Worm (Caenorhabditis elegans) whole organism, L2 larva: Measurements from ENCODE around the gene R10E11.9.

Source experiments
- C34F6.9 ChIP-seq: fragments of 150-350 bp; optimal IDR thresholded peaks from 2 replicates; lab custom pipeline; 2014; ENCODE audit warnings: missing biosample characterization, missing genetic modification characterization
- F13H6.1 ChIP-seq: sonication (generic microtip); optimal IDR thresholded peaks from 2 replicates; lab custom pipeline; 2016; ENCODE audit warnings: missing genetic modification characterization, missing compliant biosample characterization
- R02D3.7 ChIP-seq: fragments of 150-350 bp; optimal IDR thresholded peaks from 2 replicates; lab custom pipeline; 2014; ENCODE audit warnings: missing biosample characterization, missing genetic modification characterization
- ZK546.5 ChIP-seq: sonication (generic microtip); optimal IDR thresholded peaks from 2 replicates; lab custom pipeline; 2017; ENCODE audit warnings: missing biosample characterization, missing genetic modification characterization
- alr-1 ChIP-seq: fragments of 150-350 bp; optimal IDR thresholded peaks from 2 replicates; lab custom pipeline; 2014; ENCODE audit warnings: missing biosample characterization, missing genetic modification characterization
- aly-2 ChIP-seq: fragments of 150-350 bp; optimal IDR thresholded peaks from 2 replicates; lab custom pipeline; 2014; ENCODE audit warnings: missing biosample characterization, missing genetic modification characterization
- ama-1 ChIP-seq: fragments of 150-350 bp; optimal IDR thresholded peaks from 2 replicates; lab custom pipeline; 2018; ENCODE audit warnings: inconsistent platforms
- blmp-1 ChIP-seq: sonication (generic microtip); optimal IDR thresholded peaks from 2 replicates; lab custom pipeline; 2017; ENCODE audit warnings: missing genetic modification characterization, mild to moderate bottlenecking, missing compliant biosample characterization, antibody characterized with exemption, moderate library complexity; ENCODE audit not compliant: insufficient read depth
- ceh-16 ChIP-seq: fragments of 150-350 bp; optimal IDR thresholded peaks from 2 replicates; lab custom pipeline; 2014; ENCODE audit warnings: missing biosample characterization, missing genetic modification characterization
- ceh-82 ChIP-seq: fragments of 150-350 bp; optimal IDR thresholded peaks from 2 replicates; lab custom pipeline; 2014; ENCODE audit warnings: missing biosample characterization, missing genetic modification characterization
- crh-2 ChIP-seq: sonication (generic microtip); optimal IDR thresholded peaks from 2 replicates; lab custom pipeline; 2017; ENCODE audit warnings: missing biosample characterization, missing genetic modification characterization
- dmd-4 ChIP-seq: sonication (generic microtip); optimal IDR thresholded peaks from 2 replicates; lab custom pipeline; 2017; ENCODE audit warnings: missing biosample characterization, missing genetic modification characterization
- egl-27 ChIP-seq: sonication (generic microtip); optimal IDR thresholded peaks from 3 replicates; lab custom pipeline; 2017; ENCODE audit warnings: missing biosample characterization, missing genetic modification reagents, missing genetic modification characterization
- elt-1 ChIP-seq: fragments of 150-350 bp; optimal IDR thresholded peaks from 2 replicates; lab custom pipeline; 2014; ENCODE audit warnings: missing biosample characterization, missing genetic modification characterization
- lin-11 ChIP-seq: fragments of 150-350 bp; sonication (generic microtip); optimal IDR thresholded peaks from 2 replicates; lab custom pipeline; 2014; ENCODE audit warnings: missing biosample characterization, missing genetic modification characterization, inconsistent platforms, mixed read lengths
- lin-39 ChIP-seq: fragments of 150-350 bp; optimal IDR thresholded peaks from 2 replicates; lab custom pipeline; 2014; ENCODE audit warnings: missing biosample characterization, missing genetic modification reagents, missing genetic modification characterization
- lsy-2 ChIP-seq, 2 experiments: fragments of 150-350 bp in 1 of 2; sonication (generic microtip) in 1 of 2; optimal IDR thresholded peaks; 2 replicates each; lab custom pipeline; 2014 to 2017; ENCODE audit warnings: missing biosample characterization in 2 of 2, missing genetic modification characterization in 2 of 2
- mbf-1 ChIP-seq: sonication (generic microtip); optimal IDR thresholded peaks from 2 replicates; lab custom pipeline; 2017; ENCODE audit warnings: missing biosample characterization, missing genetic modification characterization
- nhr-11 ChIP-seq: fragments of 150-350 bp; optimal IDR thresholded peaks from 2 replicates; lab custom pipeline; 2014; ENCODE audit warnings: missing biosample characterization, missing genetic modification characterization
- nhr-12 ChIP-seq: fragments of 150-350 bp; optimal IDR thresholded peaks from 2 replicates; lab custom pipeline; 2014; ENCODE audit warnings: missing biosample characterization, missing genetic modification characterization
- nhr-129 ChIP-seq: fragments of 150-350 bp; optimal IDR thresholded peaks from 2 replicates; lab custom pipeline; 2014; ENCODE audit warnings: missing biosample characterization, missing genetic modification characterization
- nhr-21 ChIP-seq: fragments of 150-350 bp; optimal IDR thresholded peaks from 2 replicates; lab custom pipeline; 2014; ENCODE audit warnings: missing biosample characterization, missing genetic modification characterization
- nhr-23 ChIP-seq: fragments of 150-350 bp; optimal IDR thresholded peaks from 2 replicates; lab custom pipeline; 2014; ENCODE audit warnings: missing biosample characterization, missing genetic modification reagents, missing genetic modification characterization
- nhr-237 ChIP-seq: fragments of 150-350 bp; optimal IDR thresholded peaks from 2 replicates; lab custom pipeline; 2014; ENCODE audit warnings: missing biosample characterization, missing genetic modification characterization
- nhr-25 ChIP-seq: fragments of 150-350 bp; sonication (generic microtip); optimal IDR thresholded peaks from 3 replicates; lab custom pipeline; 2014; ENCODE audit warnings: missing biosample characterization, missing genetic modification characterization
- nhr-6 ChIP-seq: fragments of 150-350 bp; optimal IDR thresholded peaks from 2 replicates; lab custom pipeline; 2014; ENCODE audit warnings: missing biosample characterization, missing genetic modification characterization
- peb-1 ChIP-seq: fragments of 150-350 bp; optimal IDR thresholded peaks from 2 replicates; lab custom pipeline; 2014; ENCODE audit warnings: missing biosample characterization, missing genetic modification characterization
- skn-1 ChIP-seq: sonication (generic microtip); optimal IDR thresholded peaks from 2 replicates; lab custom pipeline; 2017; ENCODE audit warnings: missing biosample characterization, missing genetic modification characterization
- sma-3 ChIP-seq: sonication (generic microtip); optimal IDR thresholded peaks from 2 replicates; lab custom pipeline; 2016; ENCODE audit warnings: missing genetic modification reagents, missing genetic modification characterization, missing compliant biosample characterization
- sma-9 ChIP-seq, 2 experiments: fragments of 150-350 bp in 1 of 2; sonication (generic microtip) in 1 of 2; optimal IDR thresholded peaks; 2 replicates each; lab custom pipeline; 2014 to 2016; ENCODE audit warnings: missing genetic modification characterization in 2 of 2, mild to moderate bottlenecking in 1 of 2, missing biosample characterization in 1 of 2, missing compliant biosample characterization in 1 of 2, missing genetic modification reagents in 1 of 2, moderate library complexity in 1 of 2
- snpc-4 ChIP-seq: fragments of 150-350 bp; optimal IDR thresholded peaks from 2 replicates; lab custom pipeline; 2014; ENCODE audit warnings: missing biosample characterization, missing genetic modification characterization
- unc-39 ChIP-seq: fragments of 150-350 bp; optimal IDR thresholded peaks from 2 replicates; lab custom pipeline; 2014; ENCODE audit warnings: missing biosample characterization, missing genetic modification characterization
- unc-55 ChIP-seq: fragments of 150-350 bp; sonication (generic microtip); optimal IDR thresholded peaks from 3 replicates; lab custom pipeline; 2014; ENCODE audit warnings: missing biosample characterization, missing genetic modification reagents, missing genetic modification characterization
- unc-62 ChIP-seq: fragments of 150-350 bp; optimal IDR thresholded peaks from 2 replicates; lab custom pipeline; 2014; ENCODE audit warnings: missing biosample characterization, missing genetic modification reagents, missing genetic modification characterization
- ztf-1 ChIP-seq: fragments of 200-800 bp; sonication (Bioruptor generic); conservative IDR thresholded peaks from 2 replicates; pipeline ENCODE4 v1.3.6; 2022; ENCODE audit warnings: missing genetic modification characterization, missing compliant biosample characterization
- ztf-11 ChIP-seq: sonication (generic microtip); optimal IDR thresholded peaks from 2 replicates; lab custom pipeline; 2017; ENCODE audit warnings: missing biosample characterization, missing genetic modification characterization

The R10E11.9 gene

ce11 chrIII:9757414-9757813 lies 36.0 kb downstream of the R10E11.9 start, which contains the start of gene vps-53:
TSS of gene vps-53 (minus strand) at chrIII:9757514.
- TF ChIP-seq alr-1 (tag; lab: Kevin White, UChicago) (no peak), mbf-1 (tag; lab: Kevin White, UChicago) (no peak)
- TF ChIP-seq, all 48 proteins: peak for 0

ce11 chrIII:9752852-9753251 lies 40.6 kb downstream of the R10E11.9 start, which contains the start of gene ech-6:
TSS of gene ech-6 (minus strand) at chrIII:9752883.
- no peak for TF ChIP-seq ceh-82 (tag; lab: Kevin White, UChicago)
- peak; percentile 45 for TF ChIP-seq nhr-129 (tag; lab: Kevin White, UChicago)
- peak; percentile 44 for TF ChIP-seq sma-3 (GFP tag; lab: Kevin White, UChicago)
- TF ChIP-seq unc-55 (GFP tag; lab: Kevin White, UChicago), result peak; percentile 10
- peak; percentile 52 for TF ChIP-seq C34F6.9
- TF ChIP-seq sma-9 (GFP tag; optimal IDR thresholded peaks at IDR 0.05; lab: Kevin White, UChicago), result peak; percentile 84
- TF ChIP-seq sma-9 (tag; optimal IDR thresholded peaks at IDR 0.05; lab: Kevin White, UChicago), result no peak
- no peak for TF ChIP-seq snpc-4 (tag; lab: Kevin White, UChicago)
- peak; percentile 73 for TF ChIP-seq crh-2 (tag; lab: Kevin White, UChicago)
- no peak for TF ChIP-seq unc-62 (GFP tag; lab: Kevin White, UChicago)
- no peak for TF ChIP-seq dmd-4 (tag; lab: Kevin White, UChicago)
- no peak for TF ChIP-seq aly-2 (tag; lab: Kevin White, UChicago)
- TF ChIP-seq ztf-11 (tag; lab: Kevin White, UChicago), result no peak
- no peak for TF ChIP-seq nhr-23
- no peak for TF ChIP-seq blmp-1
- no peak for TF ChIP-seq egl-27 (tag; lab: Kevin White, UChicago)
- peak in 1 of 2 experiments; percentile 60 for TF ChIP-seq lsy-2 (tag; optimal IDR thresholded peaks at IDR 0.05; lab: Kevin White, UChicago)
- TF ChIP-seq nhr-237 (tag; lab: Kevin White, UChicago), result no peak
- no peak for TF ChIP-seq nhr-6 (tag; lab: Kevin White, UChicago)
- no peak for TF ChIP-seq ZK546.5 (tag; lab: Kevin White, UChicago)
- TF ChIP-seq ama-1 (lab: Kevin White, UChicago), result peak; percentile 18
- no peak for TF ChIP-seq mbf-1 (tag; lab: Kevin White, UChicago)

- TF ChIP-seq ceh-16 (tag; lab: Kevin White, UChicago), result no peak
- TF ChIP-seq unc-55 (GFP tag; lab: Kevin White, UChicago), result no peak
- no peak for TF ChIP-seq nhr-21 (tag; lab: Kevin White, UChicago)
- TF ChIP-seq elt-1 (tag; lab: Kevin White, UChicago), result no peak
- no peak for TF ChIP-seq unc-39 (tag; lab: Kevin White, UChicago)
- TF ChIP-seq ztf-11 (tag; lab: Kevin White, UChicago), result no peak
- TF ChIP-seq ztf-1, result no peak
- TF ChIP-seq unc-62 (GFP tag; lab: Kevin White, UChicago), result no peak
- no peak for TF ChIP-seq lin-11 (tag; lab: Kevin White, UChicago)
- no peak for TF ChIP-seq nhr-11
- TF ChIP-seq nhr-237 (tag; lab: Kevin White, UChicago), result no peak
- no peak for TF ChIP-seq F13H6.1
- no peak for TF ChIP-seq alr-1 (tag; lab: Kevin White, UChicago)
- no peak for TF ChIP-seq lin-39 (tag; lab: Kevin White, UChicago)
- TF ChIP-seq nhr-25 (tag; lab: Kevin White, UChicago), result no peak
Measured at ce11 chrIII:9751074-9751473, 42.4 kb downstream of the R10E11.9 start, which contains the start of gene T05G5.5. TSS of gene T05G5.5 (minus strand) at chrIII:9751432.

- TF ChIP-seq nhr-6 (tag; lab: Kevin White, UChicago) (no peak), snpc-4 (tag; lab: Kevin White, UChicago) (no peak), unc-55 (GFP tag; lab: Kevin White, UChicago) (no peak), skn-1 (tag; lab: Kevin White, UChicago) (no peak), peb-1 (tag; lab: Kevin White, UChicago) (no peak), R02D3.7 (no peak), nhr-129 (tag; lab: Kevin White, UChicago) (no peak), unc-39 (tag; lab: Kevin White, UChicago) (no peak), elt-1 (tag; lab: Kevin White, UChicago) (no peak), nhr-21 (tag; lab: Kevin White, UChicago) (no peak), ama-1 (lab: Kevin White, UChicago) (no peak), nhr-12 (tag; lab: Kevin White, UChicago) (no peak)
- TF ChIP-seq, all 48 proteins: peak for 0
Measured at ce11 chrIII:9748694-9749093, 44.7 kb downstream of the R10E11.9 start, which contains the start of gene T05G5.4. TSS of gene T05G5.4 (plus strand) at chrIII:9748934.
